Worm (Caenorhabditis elegans) whole organism, L1 larva: ENCODE results near the gene aqp-2.

ENCODE experiments used
- C04F5.9 ChIP-seq: sonication (generic microtip); optimal IDR thresholded peaks from 2 replicates; lab custom pipeline; 2016; ENCODE audit warnings: missing genetic modification characterization, missing compliant biosample characterization
- Y116A8C.19 ChIP-seq: sonication (generic microtip); optimal IDR thresholded peaks from 2 replicates; lab custom pipeline; 2016; ENCODE audit warnings: missing compliant biosample characterization, missing genetic modification characterization, borderline replicate concordance
- ama-1 ChIP-seq: fragments of 150-350 bp; optimal IDR thresholded peaks from 2 replicates; lab custom pipeline; 2014
- ceh-8 ChIP-seq: fragments of 200-800 bp; sonication (Bioruptor generic); optimal IDR thresholded peaks from 2 replicates; lab custom pipeline; 2018; ENCODE audit warnings: mild to moderate bottlenecking, missing genetic modification characterization, moderate library complexity, missing compliant biosample characterization
- efl-1 ChIP-seq, 4 experiments: fragments of 150-350 bp; optimal IDR thresholded peaks in 3 of 4; peaks in 1 of 4; 1 replicate in 1 of 4; 2 replicates in 3 of 4; lab custom pipeline; 2014; ENCODE audit warnings: missing biosample characterization in 2 of 4, missing genetic modification characterization in 2 of 4, missing genetic modification reagents in 2 of 4
- elt-2 ChIP-seq: sonication (generic microtip); optimal IDR thresholded peaks from 2 replicates; lab custom pipeline; 2016; ENCODE audit warnings: missing genetic modification characterization, mild to moderate bottlenecking, inconsistent platforms, missing compliant biosample characterization, missing genetic modification reagents
- fkh-4 ChIP-seq: sonication (generic microtip); optimal IDR thresholded peaks from 2 replicates; lab custom pipeline; 2016; ENCODE audit warnings: missing compliant biosample characterization, missing genetic modification characterization, borderline replicate concordance
- lsy-2 ChIP-seq, 2 experiments: fragments of 150-350 bp; optimal IDR thresholded peaks; 2 replicates each; lab custom pipeline; 2014; ENCODE audit warnings: missing biosample characterization in 2 of 2, missing genetic modification characterization in 2 of 2
- nhr-47 ChIP-seq: sonication (generic microtip); optimal IDR thresholded peaks from 2 replicates; lab custom pipeline; 2016; ENCODE audit warnings: mild to moderate bottlenecking, missing genetic modification characterization, moderate library complexity, missing compliant biosample characterization

ce11 chrII:9262845-9263402, 1.1 kb upstream of the aqp-2 start:
- no peak for TF ChIP-seq elt-2 (tag; lab: Kevin White, UChicago)
- no peak for TF ChIP-seq nhr-47 (tag; lab: Kevin White, UChicago)
- TF ChIP-seq ceh-8 (GFP tag; lab: Kevin White, UChicago): no peak
- TF ChIP-seq lsy-2 (tag; optimal IDR thresholded peaks at IDR 0.05; lab: Kevin White, UChicago): no peak
- TF ChIP-seq efl-1 (optimal IDR thresholded peaks at IDR 0.05; lab: Kevin White, UChicago): no peak
- TF ChIP-seq efl-1 (GFP tag; optimal IDR thresholded peaks at IDR 0.05 in 1 of 2; lab: Kevin White, UChicago): no peak
- no peak for TF ChIP-seq ama-1
- TF ChIP-seq Y116A8C.19 (tag; lab: Kevin White, UChicago): no peak
- no peak for TF ChIP-seq C04F5.9 (tag; lab: Kevin White, UChicago)
- TF ChIP-seq fkh-4 (tag; lab: Kevin White, UChicago): no peak
